Worm (Caenorhabditis elegans) whole organism, early embryonic: Measurements from ENCODE around the gene bus-17.

Experiments used
- ama-1 ChIP-seq: fragments of 150-350 bp; optimal IDR thresholded peaks from 2 replicates; lab custom pipeline; 2014
- flt-1 ChIP-seq: fragments of 200-800 bp; sonication (Bioruptor generic); IDR thresholded peaks from 2 replicates; pipeline ENCODE4 v1.3.6; 2022; ENCODE audit warnings: missing genetic modification characterization, missing compliant biosample characterization
- hmg-4 ChIP-seq: fragments of 200-800 bp; sonication (Bioruptor generic); optimal IDR thresholded peaks from 2 replicates; lab custom pipeline; 2018; ENCODE audit warnings: mild to moderate bottlenecking, missing genetic modification characterization, missing compliant biosample characterization
- tbx-11 ChIP-seq: fragments of 200-800 bp; sonication (Bioruptor generic); IDR thresholded peaks from 2 replicates; pipeline ENCODE4 v1.3.6; 2022; ENCODE audit warnings: missing genetic modification characterization, missing compliant biosample characterization

ce11 chrX:15731668-15732067 is 34.5 kb downstream of the bus-17 start, which contains the start of gene lin-15A:
- TF ChIP-seq flt-1 (GFP tag; lab: Robert Waterston, UW) (no peak), hmg-4 (GFP tag; lab: Kevin White, UChicago) (no peak), tbx-11 (GFP tag; lab: Robert Waterston, UW) (no peak), ama-1 (lab: Kevin White, UChicago) (no peak)
